Worm (Caenorhabditis elegans): ENCODE results near the gene K12H4.7.

Gene K12H4.7

DNA sequence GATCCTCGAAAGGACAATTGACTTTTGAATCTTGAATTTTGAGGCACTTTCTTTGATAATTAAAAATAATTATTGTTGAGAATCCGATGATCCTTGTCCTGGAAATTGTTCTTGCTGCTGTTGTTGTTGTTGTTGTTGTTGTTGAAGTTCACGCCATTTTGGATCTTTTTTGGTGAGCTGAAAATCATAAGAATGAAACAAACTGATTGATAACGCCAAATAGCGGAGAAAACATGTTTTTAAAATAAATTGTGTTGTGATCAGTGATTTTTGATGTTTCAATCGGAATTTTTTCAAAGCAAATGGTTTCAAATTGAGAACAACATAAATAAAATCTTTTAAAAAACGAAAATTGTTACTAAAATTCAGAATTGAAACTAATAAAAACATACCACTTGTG lies 33.8 kb downstream of the K12H4.7 start:
- TF ChIP-seq odd-2 (tag; optimal IDR thresholded peaks at IDR 0.05) = no peak
- TF ChIP-seq C38D4.7 (GFP tag; optimal IDR thresholded peaks at IDR 0.05) = no peak
- no peak for TF ChIP-seq ttx-3 (tag; optimal IDR thresholded peaks at IDR 0.05)
- no peak for TF ChIP-seq nfya-1 (tag; optimal IDR thresholded peaks at IDR 0.05)
- TF ChIP-seq ceh-22 (tag; optimal IDR thresholded peaks at IDR 0.05) = no peak
- TF ChIP-seq C08G9.2 (tag; optimal IDR thresholded peaks at IDR 0.05) = no peak
- TF ChIP-seq K09A11.1 (tag; optimal IDR thresholded peaks at IDR 0.05; ENCODE audit: insufficient read depth) = no peak
- no peak for TF ChIP-seq pha-2 (tag; optimal IDR thresholded peaks at IDR 0.05)
- no peak for TF ChIP-seq dve-1 (tag; optimal IDR thresholded peaks at IDR 0.05)
- TF ChIP-seq lin-11 (tag; optimal IDR thresholded peaks at IDR 0.05) = no peak
- TF ChIP-seq lim-6 (tag; optimal IDR thresholded peaks at IDR 0.05) = no peak
- no peak for TF ChIP-seq Y22D7AL.16 (tag; optimal IDR thresholded peaks at IDR 0.05)
- TF ChIP-seq eyg-1 (tag; optimal IDR thresholded peaks at IDR 0.05) = no peak
- TF ChIP-seq ceh-14 (tag; optimal IDR thresholded peaks at IDR 0.05) = no peak
- TF ChIP-seq ceh-31 (tag; optimal IDR thresholded peaks at IDR 0.05) = no peak
- TF ChIP-seq fkh-6 (tag; optimal IDR thresholded peaks at IDR 0.05) = no peak
- TF ChIP-seq ztf-16 (tag; optimal IDR thresholded peaks at IDR 0.05) = no peak

DNA sequence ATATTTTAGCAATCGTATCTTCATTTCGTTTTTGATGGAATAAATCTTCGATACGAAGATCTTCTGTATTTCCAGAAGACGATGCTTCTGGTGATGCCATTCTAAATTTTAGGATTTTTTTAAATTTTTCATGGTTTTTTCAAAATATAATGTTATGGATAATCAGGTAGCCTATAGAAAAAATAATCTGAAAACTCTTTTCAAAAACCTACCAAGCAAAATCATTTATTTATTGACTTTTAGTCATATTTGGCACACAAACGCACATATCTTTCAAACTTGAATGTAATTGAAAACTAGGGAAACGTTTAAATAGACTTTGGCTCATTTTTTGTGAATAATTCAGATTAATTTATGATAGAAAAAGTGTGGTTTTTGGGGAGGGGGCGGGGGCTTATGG lies 34.4 kb downstream of the K12H4.7 start, which contains the start of gene F44B9.5:
Gene F44B9.5 (minus strand): TSS at position 101 of the 400 bp plus-strand sequence.
- TF ChIP-seq T23F11.4 (GFP tag; optimal IDR thresholded peaks at IDR 0.05) (no peak), ttx-3 (tag; optimal IDR thresholded peaks at IDR 0.05) (no peak), tbx-7 (tag; optimal IDR thresholded peaks at IDR 0.05) (no peak), unc-42 (tag; optimal IDR thresholded peaks at IDR 0.05) (no peak), ceh-45 (GFP tag; IDR thresholded peaks at IDR 0.05) (no peak), nfya-1 (tag; optimal IDR thresholded peaks at IDR 0.05) (no peak)

DNA sequence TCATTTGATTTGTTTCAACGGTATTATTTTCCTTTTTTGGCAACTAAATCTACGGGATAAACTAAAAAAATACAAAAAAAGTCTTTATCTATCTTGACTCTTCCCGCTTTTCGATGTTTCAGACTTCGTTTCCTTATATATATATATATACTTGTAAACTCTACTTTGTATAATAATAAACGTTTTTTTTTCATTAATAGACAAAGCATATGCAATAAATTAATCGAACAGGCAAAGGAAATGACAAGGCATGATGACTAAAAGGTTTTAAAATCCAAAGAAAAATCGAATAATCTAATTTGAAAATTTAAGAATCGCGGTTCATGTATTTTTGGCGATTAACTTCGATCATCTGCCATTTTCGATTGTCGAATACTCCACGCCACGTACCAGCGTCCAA lies 37.3 kb downstream of the K12H4.7 start:
- TF ChIP-seq zip-5 (tag; optimal IDR thresholded peaks at IDR 0.05) = no peak
- no peak for TF ChIP-seq hlh-6 (tag; optimal IDR thresholded peaks at IDR 0.05)
- TF ChIP-seq unc-86 (tag; optimal IDR thresholded peaks at IDR 0.05) = no peak
- no peak for TF ChIP-seq hlh-15 (tag; optimal IDR thresholded peaks at IDR 0.05)
- no peak for TF ChIP-seq eyg-1 (tag; optimal IDR thresholded peaks at IDR 0.05)
- no peak for TF ChIP-seq mec-3 (tag; optimal IDR thresholded peaks at IDR 0.05; ENCODE audit: borderline replicate concordance)
- no peak for TF ChIP-seq hlh-30 (tag; optimal IDR thresholded peaks at IDR 0.05; ENCODE audit: insufficient read depth)

DNA sequence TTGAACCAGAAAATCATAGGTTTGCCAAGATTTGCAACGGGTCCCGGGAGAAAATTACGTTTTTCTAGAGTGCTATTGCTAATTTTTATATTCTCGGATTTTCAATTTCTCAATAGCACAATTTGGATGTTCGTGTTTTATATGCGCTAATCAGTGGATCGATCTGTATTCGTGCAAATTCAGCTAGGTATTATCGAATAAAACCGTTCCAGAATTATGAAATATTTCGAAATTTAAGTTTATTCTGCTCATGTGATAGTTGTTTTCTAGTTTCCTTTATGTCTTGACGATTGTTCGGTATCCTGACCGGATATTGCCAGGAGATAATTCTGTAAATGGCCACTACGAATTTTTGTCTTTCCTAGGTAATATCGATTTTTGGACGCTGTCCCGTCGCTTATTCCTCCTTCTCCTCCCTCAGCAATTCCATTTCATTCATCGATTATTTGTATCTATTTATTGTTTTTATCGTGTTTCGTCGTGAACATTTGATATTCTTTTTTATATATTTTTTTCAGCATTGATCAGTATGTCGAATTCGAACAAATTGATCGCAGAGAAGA lies 40.5 kb downstream of the K12H4.7 start, which contains the start of gene cit-1.2:
Gene cit-1.2 (plus strand): TSS at position 513 of the 563 bp plus-strand sequence.
- TF ChIP-seq ceh-18 (tag; optimal IDR thresholded peaks at IDR 0.05) = no peak
- TF ChIP-seq ceh-48 (tag; optimal IDR thresholded peaks at IDR 0.05) = peak; percentile 11

DNA sequence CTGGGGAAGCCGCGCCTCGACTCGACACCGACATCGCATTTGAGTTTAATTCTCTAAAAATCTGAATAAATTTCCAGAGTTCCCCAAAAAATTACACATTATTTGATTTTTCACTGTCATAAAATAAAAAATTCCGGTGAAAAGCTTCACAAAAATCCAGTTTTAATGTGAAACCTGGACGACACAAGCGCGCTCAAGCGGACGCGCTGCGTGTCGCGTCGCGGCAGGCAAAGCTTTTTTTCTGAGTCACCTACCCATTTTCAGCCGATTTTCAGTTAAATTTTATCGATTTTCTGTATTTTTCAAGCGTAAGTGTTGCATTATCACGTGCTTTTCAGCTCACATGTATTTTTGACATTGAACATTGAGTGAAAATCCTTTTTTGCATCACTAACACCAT lies 41.1 kb downstream of the K12H4.7 start, which contains the start of gene cit-1.1:
Gene cit-1.1 (minus strand): TSS at position 53 of the 400 bp plus-strand sequence.
- TF ChIP-seq unc-3 (GFP tag; conservative IDR thresholded peaks at IDR 0.05) (no peak), unc-3 (tag; optimal IDR thresholded peaks at IDR 0.05) (no peak), ztf-16 (tag; optimal IDR thresholded peaks at IDR 0.05) (no peak), hlh-30 (tag; optimal IDR thresholded peaks at IDR 0.05; ENCODE audit: insufficient read depth) (peak; percentile 22), nhr-232 (tag; optimal IDR thresholded peaks at IDR 0.05) (no peak), ahr-1 (tag; optimal IDR thresholded peaks at IDR 0.05) (no peak), pha-2 (tag; optimal IDR thresholded peaks at IDR 0.05) (no peak), nhr-11 (tag; optimal IDR thresholded peaks at IDR 0.05) (no peak)
